Fruit fly (Drosophila melanogaster): ENCODE results near the gene Myo28B1.

Gene Myo28B1

dm6 chr2L:7660087-7660486 is 5.8 kb upstream of the Myo28B1 start:
- TF ChIP-seq psq (optimal IDR thresholded peaks at IDR 0.05) (no peak), Sin3A (optimal IDR thresholded peaks at IDR 0.05) (no peak), h (optimal IDR thresholded peaks at IDR 0.05) (no peak), Myc (optimal IDR thresholded peaks at IDR 0.05) (no peak), ttk (optimal IDR thresholded peaks at IDR 0.05) (no peak), insv (optimal IDR thresholded peaks at IDR 0.05) (no peak)

DNA sequence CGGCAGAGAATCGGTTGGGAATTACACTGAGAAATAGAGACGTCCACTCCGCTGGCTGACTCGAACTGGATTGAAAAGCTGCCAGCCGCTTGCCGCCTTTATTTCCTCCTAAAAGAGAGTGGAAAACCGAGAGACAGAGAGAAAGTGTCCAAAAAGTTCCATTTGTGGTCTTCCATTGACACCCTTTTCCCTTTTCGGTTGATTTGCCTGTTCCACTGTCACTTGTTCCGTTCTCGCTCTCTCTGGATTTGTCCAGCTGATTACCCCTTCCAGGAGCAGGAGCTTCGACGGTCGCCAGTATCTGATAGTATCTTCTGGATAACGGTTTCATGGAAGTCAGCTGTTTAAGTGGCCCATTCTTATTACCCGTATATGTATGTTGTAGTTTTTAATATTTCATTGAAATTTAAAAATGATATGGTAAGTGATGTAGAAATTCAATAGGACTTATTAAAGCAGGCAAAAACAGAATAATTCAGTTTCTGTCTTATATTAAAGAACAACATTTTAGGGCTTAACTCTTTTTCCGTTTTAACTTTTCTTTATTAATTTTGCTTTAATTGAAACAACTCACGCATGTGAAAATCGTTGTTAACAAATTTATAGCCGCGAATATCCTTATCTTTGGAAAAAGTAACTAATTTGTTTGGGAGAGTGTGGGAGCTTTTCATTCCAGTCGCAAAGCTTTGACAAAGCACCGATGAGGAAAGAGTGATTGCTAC is 9.3 kb downstream of the Myo28B1 start, which contains the start of gene Slob:
TSS of gene Slob (minus strand) at position 51 of the 722 bp plus-strand sequence.
- no peak for TF ChIP-seq ttk (optimal IDR thresholded peaks at IDR 0.05)
- no peak for TF ChIP-seq h (optimal IDR thresholded peaks at IDR 0.05)
- no peak for TF ChIP-seq Sin3A (optimal IDR thresholded peaks at IDR 0.05)
- TF ChIP-seq Myc (optimal IDR thresholded peaks at IDR 0.05), result no peak
- no peak for TF ChIP-seq insv (optimal IDR thresholded peaks at IDR 0.05)
- no peak for TF ChIP-seq psq (optimal IDR thresholded peaks at IDR 0.05)

DNA sequence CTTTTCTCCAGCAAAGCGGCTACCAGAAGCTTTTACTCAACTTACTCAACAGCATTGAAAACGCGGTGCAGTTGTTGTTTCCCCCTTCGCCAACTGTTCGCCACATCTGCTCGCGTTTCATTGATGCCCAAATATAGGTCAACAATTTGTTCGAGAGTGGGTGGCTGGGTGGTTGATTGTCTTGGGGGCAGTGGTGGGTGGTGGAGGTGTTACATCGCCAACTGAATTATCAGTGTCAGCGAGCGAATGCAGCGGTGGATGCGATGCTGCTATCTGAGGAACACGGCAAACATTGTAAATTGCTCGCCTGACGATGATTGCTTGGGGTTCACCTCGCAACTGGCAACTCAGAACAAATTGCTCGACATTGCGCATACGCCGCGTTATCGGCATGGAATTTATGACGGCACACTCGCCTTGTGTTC is 9.9 kb downstream of the Myo28B1 start:
- no peak for TF ChIP-seq Sin3A (optimal IDR thresholded peaks at IDR 0.05)
- TF ChIP-seq h (optimal IDR thresholded peaks at IDR 0.05), result no peak
- no peak for TF ChIP-seq Myc (optimal IDR thresholded peaks at IDR 0.05)
- TF ChIP-seq ttk (optimal IDR thresholded peaks at IDR 0.05), result no peak
- no peak for TF ChIP-seq psq (optimal IDR thresholded peaks at IDR 0.05)
- no peak for TF ChIP-seq insv (optimal IDR thresholded peaks at IDR 0.05)

dm6 chr2L:7676982-7677381 is 11.1 kb downstream of the Myo28B1 start:
- TF ChIP-seq Sin3A (optimal IDR thresholded peaks at IDR 0.05) (no peak), psq (optimal IDR thresholded peaks at IDR 0.05) (no peak), insv (optimal IDR thresholded peaks at IDR 0.05) (no peak), ttk (optimal IDR thresholded peaks at IDR 0.05) (no peak), h (optimal IDR thresholded peaks at IDR 0.05) (no peak), Myc (optimal IDR thresholded peaks at IDR 0.05) (no peak)

DNA sequence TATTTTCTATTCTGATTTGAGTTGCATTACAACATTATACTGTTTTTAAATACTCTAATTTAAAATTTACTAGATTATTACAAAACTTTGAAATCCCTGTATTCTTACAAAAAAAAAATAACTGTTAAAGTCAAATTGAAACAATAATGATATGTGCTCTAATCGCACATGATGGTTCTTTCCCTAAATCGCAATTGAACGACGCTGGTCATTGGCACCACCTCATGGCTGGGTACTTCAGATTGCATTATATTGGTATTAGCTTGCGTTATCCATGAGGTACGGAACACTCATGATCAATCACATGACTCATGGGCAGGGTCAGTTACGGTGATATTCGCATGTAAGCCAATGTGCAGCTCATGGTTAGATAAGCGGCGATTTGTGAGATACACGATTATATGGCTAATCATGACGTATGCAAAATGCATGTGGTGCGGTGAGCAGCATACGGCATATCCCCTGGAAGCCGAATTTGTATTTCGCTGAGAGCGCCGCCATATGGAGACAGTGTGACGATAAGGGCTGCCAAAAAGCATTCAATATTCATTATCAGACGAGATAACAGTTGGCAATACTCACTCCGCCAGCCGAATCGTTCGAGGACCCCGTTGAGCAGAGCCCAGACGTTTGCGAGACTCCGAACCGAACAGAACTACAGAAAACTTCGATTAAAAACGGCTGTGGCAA is 12.4 kb downstream of the Myo28B1 start:
- no peak for TF ChIP-seq insv (optimal IDR thresholded peaks at IDR 0.05)

DNA sequence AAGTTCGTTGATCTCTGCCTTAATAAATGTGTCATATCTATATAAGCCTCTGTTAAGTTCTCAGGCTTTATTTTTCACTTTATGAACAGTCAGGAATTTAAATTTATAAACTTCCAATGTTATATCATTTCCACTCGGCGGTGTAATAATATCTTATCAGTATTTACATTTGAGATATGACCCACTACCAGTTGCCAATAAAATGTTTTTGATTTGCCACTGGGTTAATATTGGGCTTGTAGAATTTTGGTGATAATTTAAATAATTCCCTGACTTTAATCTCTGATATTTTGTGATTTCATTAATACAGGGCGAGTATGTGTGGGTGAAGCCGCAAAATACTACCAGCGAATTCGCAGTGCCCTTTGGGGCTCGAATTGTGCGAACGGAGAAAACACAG is 14.5 kb downstream of the Myo28B1 start:
- TF ChIP-seq insv (optimal IDR thresholded peaks at IDR 0.05), result no peak
- no peak for TF ChIP-seq Myc (optimal IDR thresholded peaks at IDR 0.05)
- no peak for TF ChIP-seq Sin3A (optimal IDR thresholded peaks at IDR 0.05)
- TF ChIP-seq ttk (optimal IDR thresholded peaks at IDR 0.05), result no peak
- no peak for TF ChIP-seq psq (optimal IDR thresholded peaks at IDR 0.05)
- no peak for TF ChIP-seq h (optimal IDR thresholded peaks at IDR 0.05)

DNA sequence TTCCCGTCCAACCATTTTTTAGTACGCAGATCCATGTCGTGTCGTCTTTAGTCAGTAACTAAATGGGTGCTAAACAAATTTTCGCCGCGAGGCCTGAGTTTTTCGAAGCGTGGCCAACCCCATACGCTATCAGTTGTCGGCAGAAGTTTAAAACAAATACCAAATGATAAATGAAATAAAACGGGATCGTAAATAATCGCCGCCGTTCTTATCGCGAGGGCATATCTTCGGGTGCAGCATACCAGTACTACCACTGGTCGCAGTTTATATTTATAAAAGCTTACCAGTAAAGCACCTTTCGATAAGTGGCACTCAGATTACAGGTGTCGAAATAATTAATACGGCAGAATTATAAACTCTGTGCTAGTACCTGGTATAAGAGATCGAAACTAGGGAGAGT is 19.4 kb downstream of the Myo28B1 start:
- TF ChIP-seq insv (optimal IDR thresholded peaks at IDR 0.05), result no peak
- TF ChIP-seq Sin3A (optimal IDR thresholded peaks at IDR 0.05), result no peak
- no peak for TF ChIP-seq h (optimal IDR thresholded peaks at IDR 0.05)
- TF ChIP-seq psq (optimal IDR thresholded peaks at IDR 0.05), result no peak
- no peak for TF ChIP-seq Myc (optimal IDR thresholded peaks at IDR 0.05)
- no peak for TF ChIP-seq ttk (optimal IDR thresholded peaks at IDR 0.05)

dm6 chr2L:7690449-7690848 is 24.6 kb downstream of the Myo28B1 start:
- TF ChIP-seq insv (optimal IDR thresholded peaks at IDR 0.05) (no peak), ttk (optimal IDR thresholded peaks at IDR 0.05) (no peak), psq (optimal IDR thresholded peaks at IDR 0.05) (no peak), Myc (optimal IDR thresholded peaks at IDR 0.05) (no peak), h (optimal IDR thresholded peaks at IDR 0.05) (no peak)

- TF ChIP-seq Sin3A (optimal IDR thresholded peaks at IDR 0.05) (no peak), Myc (optimal IDR thresholded peaks at IDR 0.05) (no peak), insv (optimal IDR thresholded peaks at IDR 0.05) (no peak), ttk (optimal IDR thresholded peaks at IDR 0.05) (no peak), psq (optimal IDR thresholded peaks at IDR 0.05) (no peak), h (optimal IDR thresholded peaks at IDR 0.05) (no peak)
Measured at dm6 chr2L:7690961-7691360, 25.1 kb downstream of the Myo28B1 start, which contains the start of gene CG18585. TSS of gene CG18585 (minus strand) at chr2L:7691061.

DNA sequence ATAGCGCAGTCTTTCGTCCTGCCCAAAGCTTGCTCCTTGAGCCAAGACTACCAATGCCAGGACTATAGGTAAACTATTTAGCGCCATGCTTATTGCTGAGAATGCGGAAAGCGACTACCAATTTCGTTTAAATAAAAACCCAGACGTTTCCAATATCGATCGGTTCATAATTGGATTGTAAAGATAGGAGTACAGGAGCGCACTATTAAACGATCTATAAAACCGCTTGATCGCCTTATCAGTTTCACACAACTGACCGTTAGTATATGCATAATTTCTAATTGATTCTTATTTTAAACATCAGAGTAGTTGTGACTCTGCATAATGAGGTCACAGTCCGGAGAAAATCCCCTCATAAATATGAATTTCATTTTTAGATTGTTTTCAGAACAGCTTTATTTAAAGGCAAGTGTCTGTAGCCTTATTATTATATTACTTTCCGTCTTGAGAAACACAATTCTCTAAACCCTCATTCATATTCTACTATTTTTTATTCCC is 26.8 kb downstream of the Myo28B1 start, which contains the start of the genes CG7025 and CG43235:
TSS of gene CG7025 (minus strand) at position 101 of the 498 bp plus-strand sequence.
TSS of gene CG43235 (plus strand) at position 448 of the 498 bp plus-strand sequence.
- no peak for TF ChIP-seq Myc (optimal IDR thresholded peaks at IDR 0.05)
- no peak for TF ChIP-seq ttk (optimal IDR thresholded peaks at IDR 0.05)
- TF ChIP-seq psq (optimal IDR thresholded peaks at IDR 0.05), result no peak

- no peak for TF ChIP-seq h (optimal IDR thresholded peaks at IDR 0.05)
- TF ChIP-seq insv (optimal IDR thresholded peaks at IDR 0.05), result no peak
- no peak for TF ChIP-seq ttk (optimal IDR thresholded peaks at IDR 0.05)
- TF ChIP-seq psq (optimal IDR thresholded peaks at IDR 0.05), result no peak
- no peak for TF ChIP-seq Sin3A (optimal IDR thresholded peaks at IDR 0.05)
- TF ChIP-seq Myc (optimal IDR thresholded peaks at IDR 0.05), result no peak
Measured at dm6 chr2L:7701417-7701816, 35.6 kb downstream of the Myo28B1 start, which contains the start of gene Tep2. TSS of gene Tep2 (minus strand) at chr2L:7701601.

DNA sequence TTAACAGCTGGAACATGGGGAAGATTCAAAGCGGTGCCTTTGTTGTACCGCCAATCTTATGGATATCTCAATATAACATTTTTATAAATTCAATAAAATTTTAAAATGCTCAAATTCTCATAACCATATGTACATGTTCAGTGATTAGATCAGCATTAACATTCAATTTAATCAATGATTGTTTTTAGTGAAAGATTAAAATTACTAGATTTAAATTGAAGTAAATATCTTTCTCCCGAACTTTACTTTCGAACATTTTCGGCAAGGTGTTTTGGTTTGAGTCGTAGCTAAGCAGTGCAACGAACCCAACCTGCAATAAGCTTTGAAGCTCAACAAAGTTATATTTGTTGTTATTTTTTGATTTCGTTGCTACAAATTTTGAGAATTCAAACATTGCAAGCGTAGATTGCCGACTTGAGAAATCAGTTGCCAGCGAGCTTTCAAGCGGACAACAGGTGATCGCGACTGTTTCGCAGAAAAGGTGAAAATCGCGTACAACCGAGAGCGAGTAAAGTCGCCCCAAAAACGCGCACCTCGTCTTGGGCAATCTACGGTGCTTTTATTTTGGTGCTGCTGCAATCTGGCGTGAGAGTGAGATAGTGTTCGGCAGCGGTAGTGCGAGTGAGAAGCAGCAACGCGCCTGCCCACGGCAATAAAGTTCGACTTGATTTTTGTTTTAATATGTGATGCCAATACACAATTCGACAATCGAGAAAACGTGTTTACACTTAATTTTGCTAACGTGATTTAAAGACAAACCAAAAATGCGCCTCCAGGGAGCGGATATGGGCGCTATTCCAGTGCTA is 36.7 kb downstream of the Myo28B1 start, which contains the start of gene Tep3:
TSS of gene Tep3 (plus strand) at position 423 of the 806 bp plus-strand sequence.
- TF ChIP-seq psq (optimal IDR thresholded peaks at IDR 0.05), result no peak
- no peak for TF ChIP-seq h (optimal IDR thresholded peaks at IDR 0.05)
- no peak for TF ChIP-seq insv (optimal IDR thresholded peaks at IDR 0.05)
- TF ChIP-seq Myc (optimal IDR thresholded peaks at IDR 0.05), result no peak
- TF ChIP-seq Sin3A (optimal IDR thresholded peaks at IDR 0.05), result no peak
- no peak for TF ChIP-seq ttk (optimal IDR thresholded peaks at IDR 0.05)

All from Kc167 (cell line).